Fruit fly (Drosophila melanogaster): Measurements from ENCODE around the gene CG12155.
A peak's percentile ranks its signal among the peaks of the same experiment; 100 is the strongest.

CG12155 gene

dm6 chrX:7721905-7722304, 6.7 kb upstream of the CG12155 start, which contains the start of gene Hira (continued):
- TF ChIP-seq wor (GFP tag; IDR thresholded peaks at IDR 0.05) (no peak), Fer1 (GFP tag; optimal IDR thresholded peaks at IDR 0.05) (peak; percentile 9), Eip74EF (GFP tag; optimal IDR thresholded peaks at IDR 0.05) (no peak), CrebB (tag; optimal IDR thresholded peaks at IDR 0.05) (no peak), CG9437 (GFP tag; optimal IDR thresholded peaks at IDR 0.05) (no peak), HmgD (GFP tag; optimal IDR thresholded peaks at IDR 0.05) (no peak), Ravus (GFP tag; IDR thresholded peaks at IDR 0.05) (no peak), br (optimal IDR thresholded peaks at IDR 0.05) (no peak), Bteb2 (GFP tag; optimal IDR thresholded peaks at IDR 0.05) (no peak), CG2116 (GFP tag; optimal IDR thresholded peaks at IDR 0.05) (peak; percentile 88), CG2120 (GFP tag; optimal IDR thresholded peaks at IDR 0.05) (peak; percentile 9), row (GFP tag; IDR thresholded peaks at IDR 0.05) (peak; percentile 30; the same call in 1 of the 3 replicates), CG34376 (GFP tag; optimal IDR thresholded peaks at IDR 0.05) (peak; percentile 65), chif (GFP tag; optimal IDR thresholded peaks at IDR 0.05) (no peak), MESR4 (GFP tag; optimal IDR thresholded peaks at IDR 0.05) (peak; percentile 38), trem (tag; optimal IDR thresholded peaks at IDR 0.05) (peak; percentile 45), CG13287 (GFP tag; IDR thresholded peaks at IDR 0.05; ENCODE audit: partially characterized antibody) (peak; percentile 94), cg (GFP tag; optimal IDR thresholded peaks at IDR 0.05) (no peak), yki (optimal IDR thresholded peaks at IDR 0.05) (no peak), mirr (GFP tag; optimal IDR thresholded peaks at IDR 0.05) (no peak), CG2712 (tag; optimal IDR thresholded peaks at IDR 0.05) (peak; percentile 8), CG2678 (tag; optimal IDR thresholded peaks at IDR 0.05) (no peak), HmgZ (tag; optimal IDR thresholded peaks at IDR 0.05) (peak; percentile 57), CG1792 (GFP tag; optimal IDR thresholded peaks at IDR 0.05) (no peak), nerfin-2 (GFP tag; IDR thresholded peaks at IDR 0.05; ENCODE audit: partially characterized antibody) (peak; percentile 89), Dfd (GFP tag; optimal IDR thresholded peaks at IDR 0.05) (no peak), crp (GFP tag; optimal IDR thresholded peaks at IDR 0.05) (no peak), CG1832 (GFP tag; optimal IDR thresholded peaks at IDR 0.05) (no peak), slou (GFP tag; optimal IDR thresholded peaks at IDR 0.05) (no peak), CG6175 (GFP tag; IDR thresholded peaks at IDR 0.05) (no peak), CG34224 (GFP tag; IDR thresholded peaks at IDR 0.05; ENCODE audit: partially characterized antibody) (peak; percentile 91)

- TF ChIP-seq zen2 (GFP tag; IDR thresholded peaks at IDR 0.05; ENCODE audit: partially characterized antibody) (peak; percentile 79; the same call in 2 of the 3 replicates), PHDP (tag; optimal IDR thresholded peaks at IDR 0.05) (peak; percentile 72), CG13624 (GFP tag; optimal IDR thresholded peaks at IDR 0.05) (peak; percentile 41), CTCF (GFP tag; optimal IDR thresholded peaks at IDR 0.05) (no peak), wek (GFP tag; optimal IDR thresholded peaks at IDR 0.05) (no peak), gsb (GFP tag; IDR thresholded peaks at IDR 0.05) (peak; percentile 7; the same call in 1 of the 2 replicates), aop (GFP tag; IDR thresholded peaks at IDR 0.05) (0 out of 2 replicates have a peak, but pooled peaks have one; percentile 19), CG11456 (GFP tag; IDR thresholded peaks at IDR 0.05) (peak; percentile 89), CG1529 (GFP tag; optimal IDR thresholded peaks at IDR 0.05) (no peak), bigmax (GFP tag; optimal IDR thresholded peaks at IDR 0.05) (no peak), Jarid2 (GFP tag; optimal IDR thresholded peaks at IDR 0.05) (no peak), rib (GFP tag; IDR thresholded peaks at IDR 0.05) (no peak), sima (GFP tag; optimal IDR thresholded peaks at IDR 0.05) (no peak), Drgx (GFP tag; IDR thresholded peaks at IDR 0.05) (peak; percentile 79), pros (GFP tag; optimal IDR thresholded peaks at IDR 0.05) (no peak), Lim3 (GFP tag; IDR thresholded peaks at IDR 0.05) (no peak; the same call in 1 of the 2 replicates), CG18262 (tag; optimal IDR thresholded peaks at IDR 0.05) (peak; percentile 70), Mrtf (GFP tag; IDR thresholded peaks at IDR 0.05) (0 out of 3 replicates have a peak, but pooled peaks have one; percentile 60), fd96Cb (tag; optimal IDR thresholded peaks at IDR 0.05) (peak; percentile 66), pfk (GFP tag; optimal IDR thresholded peaks at IDR 0.05) (no peak)
Measured at dm6 chrX:7734131-7734930, 5.8 kb downstream of the CG12155 start, which contains the start of the genes Pdp and Rab39. Gene Pdp, minus strand, starts transcription at chrX:7734651. Gene Rab39, plus strand, starts transcription at chrX:7734923.

Data from whole organism, embryonic.